Fruit fly (Drosophila melanogaster) Kc167 (cell line): ENCODE measurements around the gene Usp12-46.

Source experiments
- Myc ChIP-seq: fragments of >200 bp; optimal IDR thresholded peaks from 2 replicates; lab custom pipeline; 2017; ENCODE audit warnings: missing external identifiers
- Sin3A ChIP-seq: fragments of >200 bp; optimal IDR thresholded peaks from 2 replicates; lab custom pipeline; 2018; ENCODE audit warnings: missing external identifiers
- h ChIP-seq: fragments of >200 bp; optimal IDR thresholded peaks from 3 replicates; lab custom pipeline; 2018; ENCODE audit warnings: missing external identifiers
- insv ChIP-seq: fragments of >200 bp; optimal IDR thresholded peaks from 3 replicates; lab custom pipeline; 2018; ENCODE audit warnings: missing external identifiers
- psq ChIP-seq: fragments of >200 bp; optimal IDR thresholded peaks from 2 replicates; lab custom pipeline; 2017; ENCODE audit warnings: missing external identifiers
- ttk ChIP-seq: sonication (Bioruptor generic); optimal IDR thresholded peaks from 2 replicates; lab custom pipeline; 2017; ENCODE audit warnings: missing external identifiers

Gene Usp12-46

DNA sequence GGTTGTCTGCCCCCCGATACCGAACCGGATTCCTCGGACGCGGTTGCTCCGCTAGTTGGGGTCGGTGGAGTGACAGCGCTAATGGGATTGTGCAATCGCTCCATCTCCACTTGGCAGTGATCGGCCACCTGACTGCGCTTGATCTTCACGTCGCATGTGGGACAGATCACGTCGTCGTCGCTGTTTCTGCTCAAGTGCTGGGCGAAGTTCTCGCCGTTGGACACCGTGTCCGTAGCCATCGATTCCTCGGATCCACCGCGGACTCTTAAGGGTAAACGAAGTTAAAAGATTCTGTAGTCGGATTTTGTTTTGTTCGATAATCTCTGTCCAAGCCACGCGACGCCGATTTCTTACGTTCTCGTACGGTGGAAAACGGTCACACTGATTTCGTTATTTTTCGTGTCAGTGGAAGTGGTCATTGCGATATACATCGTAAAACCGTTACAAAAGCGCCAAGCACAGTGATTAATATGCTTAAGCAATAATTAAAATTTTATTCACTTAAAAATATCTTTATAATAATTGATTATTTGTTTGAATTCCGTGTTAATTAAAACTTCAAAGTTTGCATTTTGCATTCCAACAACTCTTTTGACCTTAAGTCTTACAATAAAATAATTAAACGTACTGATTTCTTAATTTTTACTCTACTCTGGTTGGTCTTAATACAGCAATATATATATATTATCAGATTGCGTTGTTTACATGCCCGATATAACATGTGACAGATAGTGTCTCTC lies 24.5 kb upstream of the Usp12-46 start, which contains the start of gene RNF220:
TSS of gene RNF220 (minus strand) at position 384 of the 740 bp plus-strand sequence.
- TF ChIP-seq h (lab: Kevin White, UChicago) (no peak), psq (lab: Kevin White, UChicago) (peak; percentile 73)

DNA sequence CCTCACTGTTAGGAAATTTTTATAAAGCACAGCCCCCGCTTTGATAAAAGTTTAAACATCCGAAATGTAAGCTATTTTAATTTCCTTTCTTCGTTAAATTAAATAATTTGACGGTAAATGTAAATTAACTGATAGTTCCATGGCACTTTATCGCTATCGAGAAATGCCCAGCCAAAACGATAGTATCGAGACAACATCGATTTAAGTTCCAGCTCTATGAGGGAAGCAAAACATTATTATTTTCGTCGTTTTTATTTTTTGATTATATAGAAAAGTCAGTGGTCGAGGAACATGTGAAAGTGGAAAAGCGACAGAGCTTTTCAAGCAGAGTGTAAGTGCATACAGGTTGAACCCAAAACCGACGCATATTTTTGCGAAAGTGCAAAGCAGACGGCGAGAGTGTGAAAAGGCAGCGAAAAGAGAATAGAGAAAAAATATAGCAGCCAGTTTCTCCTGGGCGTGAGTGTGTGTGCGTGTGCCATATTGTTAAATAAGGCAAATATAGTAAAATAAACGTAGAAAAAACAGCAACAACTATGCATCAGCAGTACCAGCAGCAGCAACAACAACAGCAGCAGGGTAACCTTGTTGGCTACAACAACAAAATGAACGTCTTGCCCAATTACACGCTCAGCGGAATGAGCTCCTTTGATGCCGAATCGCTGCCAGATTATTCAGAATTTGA lies 23.8 kb upstream of the Usp12-46 start, which contains the start of gene CG45049:
TSS of gene CG45049 (plus strand) at position 197 of the 685 bp plus-strand sequence.
- no peak for TF ChIP-seq Sin3A (lab: Kevin White, UChicago)
- no peak for TF ChIP-seq Myc
- TF ChIP-seq h (lab: Kevin White, UChicago) = no peak
- no peak for TF ChIP-seq ttk (lab: Kevin White, UChicago)
- no peak for TF ChIP-seq psq (lab: Kevin White, UChicago)
- no peak for TF ChIP-seq insv

DNA sequence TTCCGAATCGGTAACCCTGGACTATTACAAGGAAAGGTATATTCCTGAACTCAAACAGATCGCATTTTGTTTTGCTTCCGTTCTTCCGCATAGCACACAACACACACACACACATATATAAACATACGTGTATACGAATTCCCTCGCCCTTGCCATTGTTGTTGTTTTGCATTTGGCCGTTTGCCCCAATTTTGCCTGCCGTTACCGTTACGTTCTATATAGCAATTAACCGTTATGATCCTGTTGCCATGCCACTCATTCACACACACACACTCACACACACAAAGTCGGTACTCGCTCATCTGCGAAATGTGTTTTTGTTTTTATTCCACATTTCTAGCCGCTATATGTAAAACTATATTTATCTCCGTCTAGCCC lies 23.3 kb upstream of the Usp12-46 start:
- no peak for TF ChIP-seq ttk (lab: Kevin White, UChicago)
- TF ChIP-seq Myc = no peak
- no peak for TF ChIP-seq psq (lab: Kevin White, UChicago)
- TF ChIP-seq h (lab: Kevin White, UChicago) = no peak
- no peak for TF ChIP-seq Sin3A (lab: Kevin White, UChicago)
- no peak for TF ChIP-seq insv

DNA sequence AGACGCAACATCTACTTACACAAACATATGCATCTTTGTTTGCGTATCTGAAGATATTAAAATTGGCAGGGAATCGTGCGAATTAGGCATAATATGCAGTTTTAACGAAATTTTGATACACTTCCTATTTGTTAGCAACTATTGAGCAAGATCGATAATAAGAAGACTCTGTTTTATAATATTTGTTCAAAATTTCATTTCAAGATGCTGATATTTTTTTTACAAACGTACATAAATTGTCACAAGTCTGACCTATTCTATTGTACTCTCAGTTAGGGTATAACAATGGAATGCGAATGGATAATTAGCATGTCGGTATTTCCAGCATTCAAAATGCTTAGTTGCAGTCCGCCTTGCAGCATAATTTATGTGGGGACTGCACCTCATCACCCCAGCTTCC lies 22.8 kb upstream of the Usp12-46 start:
- TF ChIP-seq insv (no peak), h (lab: Kevin White, UChicago) (no peak), Sin3A (lab: Kevin White, UChicago) (no peak), psq (lab: Kevin White, UChicago) (no peak), ttk (lab: Kevin White, UChicago) (no peak), Myc (no peak)

DNA sequence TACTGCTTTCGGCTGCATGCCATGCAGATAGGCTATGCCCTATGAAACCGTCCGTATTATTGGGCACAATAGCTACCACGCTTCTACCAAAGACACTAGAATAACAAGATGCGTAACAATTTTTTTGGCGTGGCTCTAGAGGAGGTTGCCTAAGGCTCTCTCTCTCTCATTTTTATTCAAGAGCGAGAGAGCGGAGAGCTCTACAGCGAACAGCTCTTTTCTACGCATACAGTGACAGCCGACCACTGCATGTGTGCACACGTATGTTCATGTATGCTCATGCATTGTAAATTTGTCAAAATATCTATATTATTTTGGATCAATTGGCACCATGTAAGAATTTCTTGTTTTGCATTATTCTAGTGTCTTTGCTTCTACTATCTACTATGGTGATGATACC lies 17.7 kb upstream of the Usp12-46 start:
- TF ChIP-seq ttk (lab: Kevin White, UChicago) = no peak
- TF ChIP-seq Sin3A (lab: Kevin White, UChicago) = no peak
- no peak for TF ChIP-seq h (lab: Kevin White, UChicago)
- TF ChIP-seq insv = no peak
- TF ChIP-seq psq (lab: Kevin White, UChicago) = no peak
- TF ChIP-seq Myc = no peak

DNA sequence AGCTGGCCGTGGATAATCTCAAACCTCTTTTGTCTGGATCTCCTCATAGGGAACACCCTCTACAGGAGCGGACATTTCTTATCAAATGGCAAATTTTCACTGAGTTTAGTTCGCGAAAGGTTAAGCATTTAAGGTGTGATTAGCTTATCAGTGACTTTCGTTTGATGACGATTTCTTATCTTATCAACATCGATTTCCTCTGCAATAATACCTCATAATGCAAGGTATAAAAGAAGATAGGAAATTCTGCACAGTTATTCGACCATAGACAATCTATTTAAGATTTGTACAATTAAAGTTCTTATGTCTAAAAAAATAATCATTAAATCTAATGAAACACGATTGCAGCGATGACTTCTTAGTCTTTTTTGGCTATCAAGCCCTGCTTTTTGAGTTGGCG lies 16.9 kb upstream of the Usp12-46 start, which contains the start of gene Takl2:
TSS of gene Takl2 (minus strand) at position 101 of the 400 bp plus-strand sequence.
- TF ChIP-seq Myc (no peak), psq (lab: Kevin White, UChicago) (no peak), h (lab: Kevin White, UChicago) (no peak), Sin3A (lab: Kevin White, UChicago) (no peak), insv (no peak), ttk (lab: Kevin White, UChicago) (no peak)

DNA sequence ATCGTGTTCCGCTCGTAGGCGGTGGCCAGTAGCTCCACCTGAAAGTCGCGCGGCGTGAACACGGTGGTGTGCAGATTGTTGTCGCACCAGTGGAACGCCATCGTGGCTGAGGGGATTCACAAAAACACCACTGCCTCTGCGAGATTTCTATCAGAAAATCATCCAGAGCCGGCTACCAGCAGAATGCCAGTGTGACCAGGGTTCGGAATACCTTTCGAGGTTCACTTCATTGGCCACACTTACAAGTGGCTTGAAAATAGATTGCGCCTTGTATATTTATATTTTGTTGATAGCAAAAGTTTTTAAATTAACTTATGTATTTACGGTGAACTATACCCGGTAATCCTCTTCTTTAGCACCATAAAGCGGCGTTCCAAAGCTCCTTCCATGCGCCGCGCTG lies 9.8 kb upstream of the Usp12-46 start, which contains the start of the genes Dcr-1 and CG6985:
TSS of gene Dcr-1 (minus strand) at position 162 of the 400 bp plus-strand sequence.
TSS of gene CG6985 (plus strand) at position 221 of the 400 bp plus-strand sequence.
- TF ChIP-seq insv = no peak
- TF ChIP-seq psq (lab: Kevin White, UChicago) = no peak
- TF ChIP-seq Myc = no peak
- TF ChIP-seq h (lab: Kevin White, UChicago) = no peak
- TF ChIP-seq ttk (lab: Kevin White, UChicago) = no peak
- TF ChIP-seq Sin3A (lab: Kevin White, UChicago) = no peak

DNA sequence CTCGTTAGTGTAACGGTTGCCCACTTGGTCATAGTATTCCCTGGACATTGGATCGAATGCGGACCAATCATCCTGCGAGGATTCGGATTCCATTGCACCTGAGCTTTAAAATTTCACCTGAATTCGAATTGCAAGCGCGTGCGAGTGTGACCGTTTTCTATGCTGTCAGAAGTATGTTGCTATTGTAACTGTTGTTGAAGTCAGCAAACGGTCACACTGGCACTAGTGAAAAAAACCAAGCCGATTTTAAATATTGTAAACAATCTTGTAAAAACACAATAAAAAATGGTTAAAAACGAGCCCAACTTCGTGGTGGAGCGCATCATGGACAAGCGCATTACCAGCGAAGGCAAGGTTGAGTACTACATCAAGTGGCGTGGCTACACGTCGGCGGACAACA lies 5.3 kb upstream of the Usp12-46 start, which contains the start of the genes vret and HP1c:
TSS of gene vret (minus strand) at position 150 of the 400 bp plus-strand sequence.
TSS of gene HP1c (plus strand) at position 189 of the 400 bp plus-strand sequence.
- TF ChIP-seq h (lab: Kevin White, UChicago) (no peak), Myc (no peak), psq (lab: Kevin White, UChicago) (no peak), insv (no peak), Sin3A (lab: Kevin White, UChicago) (no peak), ttk (lab: Kevin White, UChicago) (no peak)

DNA sequence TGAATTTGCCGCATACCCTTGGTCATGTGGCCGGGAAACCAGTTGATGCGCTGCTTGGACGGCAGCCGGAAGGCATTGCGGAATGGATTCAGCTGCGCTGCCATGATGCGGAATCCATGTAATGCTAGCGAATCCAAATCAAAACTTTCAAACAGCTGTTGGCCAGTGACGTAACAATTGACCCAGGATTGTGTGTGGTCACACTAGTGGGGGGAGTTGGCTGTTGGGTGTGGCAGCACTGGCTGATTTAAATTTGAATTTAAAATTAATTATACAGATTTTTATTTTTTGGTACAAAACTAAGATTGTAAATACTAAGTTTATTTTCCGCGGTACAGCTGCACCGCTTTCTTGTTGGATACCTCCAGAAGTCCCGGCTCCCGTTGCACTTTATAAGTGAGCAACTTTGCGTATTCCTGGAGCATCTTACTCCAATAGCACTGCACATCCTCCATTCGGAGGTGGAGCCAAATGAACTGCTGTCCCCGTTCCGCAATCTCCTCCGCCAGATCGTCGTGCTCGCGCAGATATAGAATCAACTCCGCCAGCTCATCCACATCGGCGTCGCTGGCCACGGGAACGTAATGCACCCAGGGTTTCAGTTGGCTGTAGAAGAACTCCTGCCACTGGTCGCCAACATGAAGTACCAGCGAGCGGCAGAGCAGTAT lies 3.1 kb upstream of the Usp12-46 start, which contains the start of gene CG17141:
TSS of gene CG17141 (minus strand) at position 177 of the 668 bp plus-strand sequence.
- TF ChIP-seq insv = no peak
- TF ChIP-seq h (lab: Kevin White, UChicago) = no peak
- TF ChIP-seq ttk (lab: Kevin White, UChicago) = no peak
- TF ChIP-seq Myc = no peak
- no peak for TF ChIP-seq psq (lab: Kevin White, UChicago)
- no peak for TF ChIP-seq Sin3A (lab: Kevin White, UChicago)

DNA sequence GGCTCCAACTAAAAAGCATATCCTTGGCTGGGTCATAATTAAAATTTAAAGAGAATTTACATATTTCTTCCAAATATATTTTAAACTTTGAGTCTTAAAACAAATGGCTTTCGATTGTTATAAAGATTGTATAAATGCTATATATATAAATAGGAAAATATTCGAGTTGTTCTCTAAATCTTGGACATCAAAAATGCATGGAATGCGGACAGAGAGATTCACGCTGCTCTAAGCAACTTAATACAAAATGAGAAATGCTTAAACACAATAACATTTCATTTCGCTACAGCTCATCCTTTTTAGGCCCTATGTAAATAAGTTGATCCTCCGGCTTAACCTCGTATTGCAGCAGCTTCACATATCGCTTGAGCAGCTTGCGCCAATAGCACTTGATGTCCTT lies 1.7 kb upstream of the Usp12-46 start, which contains the start of gene CG31139:
TSS of gene CG31139 (minus strand) at position 101 of the 400 bp plus-strand sequence.
- TF ChIP-seq Myc (no peak), psq (lab: Kevin White, UChicago) (no peak), insv (no peak), Sin3A (lab: Kevin White, UChicago) (no peak), ttk (lab: Kevin White, UChicago) (no peak), h (lab: Kevin White, UChicago) (no peak)

DNA sequence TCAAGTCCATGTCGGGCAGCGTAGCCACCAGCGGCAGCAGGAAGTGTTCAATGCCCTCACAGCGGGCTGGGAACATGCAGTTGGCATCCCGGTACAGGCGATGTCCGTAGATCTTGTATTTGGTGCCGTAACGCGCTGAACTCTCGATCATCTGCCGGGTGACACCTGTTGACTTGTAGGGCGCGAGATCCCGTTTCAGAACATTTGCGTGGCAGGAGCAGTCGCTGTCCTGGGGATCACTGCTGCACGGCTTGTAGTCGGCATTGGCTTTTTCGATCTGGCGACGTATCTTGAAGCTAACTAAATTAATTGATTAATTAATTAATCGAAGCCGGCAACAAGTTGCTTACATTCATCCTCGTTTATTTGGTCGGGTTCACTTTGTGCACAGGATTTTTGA lies 662 bp upstream of the Usp12-46 start:
- no peak for TF ChIP-seq h (lab: Kevin White, UChicago)
- no peak for TF ChIP-seq insv
